Worm (Caenorhabditis elegans): ENCODE data around the gene dnj-16.

Gene dnj-16

DNA sequence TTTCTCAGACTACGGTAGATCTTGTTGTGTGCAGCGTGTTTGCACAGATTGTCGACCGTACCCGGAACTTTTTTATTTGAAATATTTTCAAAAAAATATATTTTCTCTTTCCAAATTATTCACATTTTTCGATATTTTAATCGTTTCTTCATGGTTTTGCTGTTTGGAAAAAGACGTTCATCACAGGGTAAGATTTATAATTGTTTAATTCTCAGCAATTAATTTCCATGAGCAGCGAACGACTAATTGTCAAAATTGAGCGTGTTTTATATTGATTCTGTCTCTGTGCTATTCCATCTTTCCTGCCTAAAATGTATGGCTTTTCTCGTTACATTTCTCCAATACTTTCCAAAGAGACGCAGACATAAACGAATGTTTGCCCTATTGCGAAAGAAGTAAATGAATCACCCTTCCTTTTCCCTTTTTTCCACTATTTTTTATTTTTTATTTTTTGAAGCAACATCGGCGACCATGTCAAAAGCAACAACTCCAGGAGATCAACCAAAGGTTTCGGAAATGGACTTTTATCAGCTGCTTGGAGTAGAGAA, at the start of gene dnj-16:
Gene dnj-16, plus strand, starts transcription at position 51 of the 548 bp plus-strand sequence.
- TF ChIP-seq egl-13 (tag; optimal IDR thresholded peaks at IDR 0.05) (no peak), C34B4.2 (tag; optimal IDR thresholded peaks at IDR 0.05) (no peak), mab-9 (GFP tag; IDR thresholded peaks at IDR 0.05) (no peak), lin-15B (tag; optimal IDR thresholded peaks at IDR 0.05) (peak; percentile 6), tbx-2 (tag; optimal IDR thresholded peaks at IDR 0.05) (no peak), skn-1 (tag; optimal IDR thresholded peaks at IDR 0.05) (peak; percentile 29), lsy-2 (tag; optimal IDR thresholded peaks at IDR 0.05) (peak; percentile 14 to 62), unc-86 (tag; optimal IDR thresholded peaks at IDR 0.05) (no peak), efl-1 (optimal IDR thresholded peaks at IDR 0.05) (peak; percentile 24 to 41), efl-1 (GFP tag; optimal IDR thresholded peaks at IDR 0.05 in 1 of 2) (peak; percentile 15 to 86), nhr-47 (tag; optimal IDR thresholded peaks at IDR 0.05) (peak; percentile 8), nhr-85 (tag) (peak; percentile 19), nhr-11 (tag; optimal IDR thresholded peaks at IDR 0.05) (no peak), F16B12.6 (tag; optimal IDR thresholded peaks at IDR 0.05) (no peak), sup-37 (GFP tag; optimal IDR thresholded peaks at IDR 0.05) (no peak), zag-1 (tag; optimal IDR thresholded peaks at IDR 0.05) (no peak), blmp-1 (tag; optimal IDR thresholded peaks at IDR 0.05) (peak; percentile 80), fkh-4 (tag; optimal IDR thresholded peaks at IDR 0.05; ENCODE audit: borderline replicate concordance) (no peak), fkh-10 (GFP tag; optimal IDR thresholded peaks at IDR 0.05) (no peak), nhr-19 (GFP tag; conservative IDR thresholded peaks at IDR 0.05) (no peak), egl-27 (tag; optimal IDR thresholded peaks at IDR 0.05) (no peak), isw-1 (GFP tag; IDR thresholded peaks at IDR 0.05) (no peak), sox-4 (tag; optimal IDR thresholded peaks at IDR 0.05) (no peak), snu-23 (GFP tag; optimal IDR thresholded peaks at IDR 0.05) (peak; percentile 17), fos-1 (tag; optimal IDR thresholded peaks at IDR 0.05) (peak; percentile 56), zip-4 (GFP tag; optimal IDR thresholded peaks at IDR 0.05) (peak; percentile 34), nhr-237 (tag; optimal IDR thresholded peaks at IDR 0.05) (peak; percentile 25), nhr-90 (tag; optimal IDR thresholded peaks at IDR 0.05; ENCODE audit: poor library complexity) (no peak), nhr-20 (tag; optimal IDR thresholded peaks at IDR 0.05) (no peak), rnt-1 (tag; optimal IDR thresholded peaks at IDR 0.05) (peak; percentile 24), ztf-4 (tag; optimal IDR thresholded peaks at IDR 0.05) (no peak), unc-30 (tag; optimal IDR thresholded peaks at IDR 0.05) (no peak), nhr-77 (tag; optimal IDR thresholded peaks at IDR 0.05) (no peak), pax-3 (tag; optimal IDR thresholded peaks at IDR 0.05) (no peak), lin-35 (GFP tag; optimal IDR thresholded peaks at IDR 0.05) (peak in 1 of 2 experiments; percentile 40), mep-1 (tag; optimal IDR thresholded peaks at IDR 0.05) (peak; percentile 60), ets-5 (GFP tag; IDR thresholded peaks at IDR 0.05) (no peak), vab-15 (tag; optimal IDR thresholded peaks at IDR 0.05) (no peak), lin-13 (GFP tag; optimal IDR thresholded peaks at IDR 0.05) (no peak), hpl-2 (GFP tag; optimal IDR thresholded peaks at IDR 0.05) (peak; percentile 43), ceh-82 (tag; optimal IDR thresholded peaks at IDR 0.05) (peak; percentile 12 to 73 (median 14)), nhr-71 (tag; optimal IDR thresholded peaks at IDR 0.05) (peak; percentile 31), jun-1 (tag; optimal IDR thresholded peaks at IDR 0.05) (peak; percentile 18), lin-14 (GFP tag; optimal IDR thresholded peaks at IDR 0.05) (peak; percentile 66), dpl-1 (GFP tag; optimal IDR thresholded peaks at IDR 0.05) (peak in 1 of 3 experiments; percentile 20), ceh-8 (GFP tag; optimal IDR thresholded peaks at IDR 0.05) (peak; percentile 19)
